Worm (Caenorhabditis elegans) whole organism, L4/young adult: ENCODE results near the gene clec-26.

Experiments used
- W03F9.2 ChIP-seq: fragments of 150-350 bp; optimal IDR thresholded peaks from 2 replicates; lab custom pipeline; 2014; ENCODE audit warnings: missing biosample characterization, missing genetic modification characterization
- him-1 ChIP-seq: sonication (generic microtip); optimal IDR thresholded peaks from 2 replicates; lab custom pipeline; 2016; ENCODE audit warnings: missing genotype, missing genetic modification reagents, missing genetic modification characterization, missing compliant biosample characterization

ce11 chrV:16873642-16874041 is 25.2 kb downstream of the clec-26 start, which contains the start of gene srw-23:
- TF ChIP-seq him-1 (tag; lab: Kevin White, UChicago) (no peak), W03F9.2 (no peak)
